Fruit fly (Drosophila melanogaster): ENCODE data around the gene pck.

The pck gene

dm6 chrX:1470562-1470961 is at the start of gene pck:
Gene pck (plus strand): TSS chrX:1470666.
- TF ChIP-seq Myc (optimal IDR thresholded peaks at IDR 0.05) (no peak), psq (optimal IDR thresholded peaks at IDR 0.05) (no peak), Sin3A (optimal IDR thresholded peaks at IDR 0.05) (no peak), h (optimal IDR thresholded peaks at IDR 0.05) (no peak), ttk (optimal IDR thresholded peaks at IDR 0.05) (no peak), insv (optimal IDR thresholded peaks at IDR 0.05) (no peak)

dm6 chrX:1452130-1452529 is 18.3 kb upstream of the pck start, which contains the start of gene Gr2a:
Gene Gr2a (plus strand): TSS chrX:1452430.
- no peak for TF ChIP-seq h (optimal IDR thresholded peaks at IDR 0.05)
- TF ChIP-seq psq (optimal IDR thresholded peaks at IDR 0.05), result no peak
- no peak for TF ChIP-seq Myc (optimal IDR thresholded peaks at IDR 0.05)

- no peak for TF ChIP-seq psq (optimal IDR thresholded peaks at IDR 0.05)
- TF ChIP-seq Myc (optimal IDR thresholded peaks at IDR 0.05), result no peak
Observed at dm6 chrX:1454837-1455236, 15.6 kb upstream of the pck start.

- no peak for TF ChIP-seq ttk (optimal IDR thresholded peaks at IDR 0.05)
- TF ChIP-seq h (optimal IDR thresholded peaks at IDR 0.05), result no peak
- TF ChIP-seq psq (optimal IDR thresholded peaks at IDR 0.05), result no peak
- TF ChIP-seq Myc (optimal IDR thresholded peaks at IDR 0.05), result no peak
- TF ChIP-seq Sin3A (optimal IDR thresholded peaks at IDR 0.05), result no peak
- TF ChIP-seq insv (optimal IDR thresholded peaks at IDR 0.05), result no peak
Observed at dm6 chrX:1456954-1457353, 13.5 kb upstream of the pck start, which contains the start of gene CG14785. Gene CG14785 (minus strand): TSS chrX:1457054.

- TF ChIP-seq Myc (optimal IDR thresholded peaks at IDR 0.05), result no peak
- no peak for TF ChIP-seq insv (optimal IDR thresholded peaks at IDR 0.05)
- no peak for TF ChIP-seq psq (optimal IDR thresholded peaks at IDR 0.05)
- no peak for TF ChIP-seq Sin3A (optimal IDR thresholded peaks at IDR 0.05)
- TF ChIP-seq ttk (optimal IDR thresholded peaks at IDR 0.05), result no peak
- TF ChIP-seq h (optimal IDR thresholded peaks at IDR 0.05), result no peak
Observed at dm6 chrX:1460278-1460872, 10.1 kb upstream of the pck start, which contains the start of gene Lrpprc2. Gene Lrpprc2 (minus strand): TSS chrX:1460617.

- TF ChIP-seq Myc (optimal IDR thresholded peaks at IDR 0.05) (no peak), Sin3A (optimal IDR thresholded peaks at IDR 0.05) (no peak), ttk (optimal IDR thresholded peaks at IDR 0.05) (no peak), psq (optimal IDR thresholded peaks at IDR 0.05) (no peak), insv (optimal IDR thresholded peaks at IDR 0.05) (no peak), h (optimal IDR thresholded peaks at IDR 0.05) (no peak)
Observed at dm6 chrX:1461544-1461943, 8.9 kb upstream of the pck start, which contains the start of gene CG14787. Gene CG14787 (minus strand): TSS chrX:1461676.

dm6 chrX:1464033-1464432 is 6.4 kb upstream of the pck start, which contains the start of gene Ns3:
Gene Ns3 (minus strand): TSS chrX:1464220.
- TF ChIP-seq Sin3A (optimal IDR thresholded peaks at IDR 0.05), result no peak
- no peak for TF ChIP-seq psq (optimal IDR thresholded peaks at IDR 0.05)
- TF ChIP-seq insv (optimal IDR thresholded peaks at IDR 0.05), result no peak
- TF ChIP-seq Myc (optimal IDR thresholded peaks at IDR 0.05), result no peak
- no peak for TF ChIP-seq ttk (optimal IDR thresholded peaks at IDR 0.05)
- TF ChIP-seq h (optimal IDR thresholded peaks at IDR 0.05), result no peak

dm6 chrX:1465707-1466504 is 4.6 kb upstream of the pck start, which contains the start of the genes O-fut2 and CG14777:
Gene O-fut2 (minus strand): TSS chrX:1465996.
Gene CG14777 (plus strand): TSS chrX:1466134.
- TF ChIP-seq psq (optimal IDR thresholded peaks at IDR 0.05), result no peak
- no peak for TF ChIP-seq ttk (optimal IDR thresholded peaks at IDR 0.05)
- no peak for TF ChIP-seq Myc (optimal IDR thresholded peaks at IDR 0.05)
- no peak for TF ChIP-seq Sin3A (optimal IDR thresholded peaks at IDR 0.05)
- TF ChIP-seq insv (optimal IDR thresholded peaks at IDR 0.05), result no peak
- no peak for TF ChIP-seq h (optimal IDR thresholded peaks at IDR 0.05)

- TF ChIP-seq ttk (optimal IDR thresholded peaks at IDR 0.05), result no peak
- TF ChIP-seq psq (optimal IDR thresholded peaks at IDR 0.05), result no peak
- TF ChIP-seq Sin3A (optimal IDR thresholded peaks at IDR 0.05), result no peak
- no peak for TF ChIP-seq insv (optimal IDR thresholded peaks at IDR 0.05)
- TF ChIP-seq Myc (optimal IDR thresholded peaks at IDR 0.05), result no peak
- TF ChIP-seq h (optimal IDR thresholded peaks at IDR 0.05), result no peak
Observed at dm6 chrX:1466505-1467381, 3.7 kb upstream of the pck start.

- TF ChIP-seq psq (optimal IDR thresholded peaks at IDR 0.05) (no peak), Sin3A (optimal IDR thresholded peaks at IDR 0.05) (no peak), insv (optimal IDR thresholded peaks at IDR 0.05) (no peak), Myc (optimal IDR thresholded peaks at IDR 0.05) (no peak), ttk (optimal IDR thresholded peaks at IDR 0.05) (no peak), h (optimal IDR thresholded peaks at IDR 0.05) (no peak)
Observed at dm6 chrX:1467382-1467592, 3.2 kb upstream of the pck start, which contains the start of gene CG14778. Gene CG14778 (plus strand): TSS chrX:1467493.

dm6 chrX:1469717-1470116 is 749 bp upstream of the pck start, which contains the start of gene CG32808:
Gene CG32808 (minus strand): TSS chrX:1469817.
- no peak for TF ChIP-seq ttk (optimal IDR thresholded peaks at IDR 0.05)
- TF ChIP-seq psq (optimal IDR thresholded peaks at IDR 0.05), result no peak
- no peak for TF ChIP-seq Myc (optimal IDR thresholded peaks at IDR 0.05)
- TF ChIP-seq h (optimal IDR thresholded peaks at IDR 0.05), result no peak
- no peak for TF ChIP-seq Sin3A (optimal IDR thresholded peaks at IDR 0.05)

- TF ChIP-seq ttk (optimal IDR thresholded peaks at IDR 0.05), result no peak
- no peak for TF ChIP-seq h (optimal IDR thresholded peaks at IDR 0.05)
- no peak for TF ChIP-seq Myc (optimal IDR thresholded peaks at IDR 0.05)
- TF ChIP-seq Sin3A (optimal IDR thresholded peaks at IDR 0.05), result no peak
- TF ChIP-seq insv (optimal IDR thresholded peaks at IDR 0.05), result no peak
- no peak for TF ChIP-seq psq (optimal IDR thresholded peaks at IDR 0.05)
Observed at dm6 chrX:1472222-1472621, 1.8 kb downstream of the pck start, which contains the start of gene CG14780. Gene CG14780 (plus strand): TSS chrX:1472522.
